Fruit fly (Drosophila melanogaster) S2 (cell line): ENCODE measurements around the gene CG2258.

ENCODE experiments used
- CG8478 ChIP-seq: fragments of >200 bp; optimal IDR thresholded peaks from 2 replicates; lab custom pipeline; 2018
- CTCF ChIP-seq, 2 experiments: fragments of >200 bp; optimal IDR thresholded peaks; 2 replicates each; lab custom pipeline; 2018

dm6 chrX:8058446-8058900 is 43.4 kb downstream of the CG2258 start:
- TF ChIP-seq CTCF (optimal IDR thresholded peaks at IDR 0.05; lab: Kevin White, UChicago), result no peak
- no peak for TF ChIP-seq CG8478 (lab: Kevin White, UChicago)
